Fruit fly (Drosophila melanogaster) whole organism, larva: ENCODE data around the gene CG15382.

Experiments
- noc ChIP-seq: fragments of 200-800 bp; sonication (Bioruptor generic); optimal IDR thresholded peaks from 3 replicates; lab custom pipeline; 2019; ENCODE audit warnings: missing biosample characterization, mild to moderate bottlenecking, missing genetic modification characterization, moderate library complexity

The CG15382 gene

DNA sequence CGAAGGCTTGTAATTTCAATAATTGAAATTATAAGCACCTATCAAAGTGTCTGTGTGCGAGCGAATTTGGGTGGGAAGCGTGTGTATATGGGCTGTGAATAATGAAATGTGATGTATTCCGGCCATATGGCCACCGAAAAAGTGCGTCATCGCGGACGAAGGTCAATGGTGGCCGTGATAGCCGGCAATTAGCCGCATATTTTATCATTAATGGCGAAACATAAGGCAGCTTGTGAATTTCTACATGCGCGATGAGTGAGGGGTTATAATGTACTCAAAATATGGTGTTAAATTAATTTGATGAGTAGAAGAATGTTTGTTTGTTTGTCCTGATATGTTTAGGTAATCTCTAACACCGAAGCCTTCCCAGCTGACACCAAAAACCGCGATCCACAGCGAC lies 35.9 kb downstream of the CG15382 start:
- TF ChIP-seq noc, result no peak

DNA sequence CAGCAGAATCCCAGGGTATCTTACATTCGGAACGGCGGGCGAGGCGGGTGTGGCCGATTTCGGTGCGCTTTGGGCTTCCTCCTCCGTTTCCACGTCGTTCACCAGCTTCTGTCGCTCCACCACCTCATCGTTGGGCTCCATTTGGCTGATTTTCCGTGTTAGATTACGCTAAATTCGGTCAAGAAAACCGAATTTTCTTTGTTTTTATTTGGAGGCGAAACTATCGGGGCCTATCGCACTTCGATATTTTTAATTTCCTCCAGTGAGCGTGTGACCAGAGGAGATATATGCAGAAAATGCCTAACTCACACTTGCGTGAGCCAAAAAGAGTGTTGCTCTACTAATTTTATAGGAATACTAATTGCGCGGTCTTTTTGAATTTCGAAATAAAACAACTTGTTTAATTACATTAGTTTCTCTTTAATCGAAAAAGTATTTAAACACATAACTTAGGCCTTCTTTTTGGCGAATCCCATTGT lies 36.6 kb downstream of the CG15382 start, which contains the start of gene CG10874:
CG10874 (minus strand) TSS at position 264 of the 479 bp plus-strand sequence.
- TF ChIP-seq noc, result no peak

DNA sequence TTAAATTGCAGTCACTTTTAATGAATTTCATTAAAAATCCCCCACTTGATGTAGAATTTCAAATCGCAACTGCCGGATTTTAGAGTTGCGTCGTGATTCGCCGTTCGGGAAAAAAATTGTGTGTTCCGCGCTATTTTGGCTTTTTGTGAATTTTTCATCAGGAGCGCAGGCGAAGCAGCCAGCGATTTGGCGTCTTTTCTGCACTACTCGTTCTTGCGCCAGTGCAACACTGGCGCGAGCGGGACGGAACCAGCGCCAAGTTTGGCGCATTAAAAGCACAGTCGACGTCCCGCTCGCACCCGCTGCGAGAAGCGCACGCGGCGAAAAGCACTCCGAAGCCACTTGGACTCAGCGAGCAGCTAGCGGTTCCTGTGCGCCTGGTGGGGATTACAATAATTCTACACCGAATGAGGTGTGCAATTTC lies 37.8 kb downstream of the CG15382 start:
- TF ChIP-seq noc, result peak; percentile 47

DNA sequence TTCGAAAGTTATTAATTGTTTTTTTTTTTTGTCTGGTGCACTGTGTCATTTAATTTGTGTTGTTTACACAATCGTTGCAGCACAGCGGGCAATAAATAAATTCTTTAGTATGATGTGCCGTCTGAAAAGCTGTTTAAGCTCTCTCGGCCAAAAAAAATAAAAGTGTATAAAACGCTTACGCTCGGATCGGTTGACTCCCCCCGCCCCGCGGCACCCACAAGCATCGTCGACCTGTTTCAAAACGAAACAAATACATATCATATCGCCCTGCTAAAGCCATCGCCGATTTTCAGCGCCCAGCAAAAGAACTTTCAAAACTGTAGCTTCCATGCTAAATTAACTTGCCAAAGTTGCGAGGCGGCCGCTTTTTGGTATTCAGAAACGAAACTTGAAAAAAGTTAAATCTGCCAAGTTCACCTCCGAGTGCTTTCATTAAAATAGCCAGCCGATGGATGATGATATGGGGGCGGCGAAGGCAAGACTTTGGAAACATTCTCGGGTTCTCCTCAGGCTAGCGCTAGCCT lies 38.8 kb downstream of the CG15382 start:
- no peak for TF ChIP-seq noc

DNA sequence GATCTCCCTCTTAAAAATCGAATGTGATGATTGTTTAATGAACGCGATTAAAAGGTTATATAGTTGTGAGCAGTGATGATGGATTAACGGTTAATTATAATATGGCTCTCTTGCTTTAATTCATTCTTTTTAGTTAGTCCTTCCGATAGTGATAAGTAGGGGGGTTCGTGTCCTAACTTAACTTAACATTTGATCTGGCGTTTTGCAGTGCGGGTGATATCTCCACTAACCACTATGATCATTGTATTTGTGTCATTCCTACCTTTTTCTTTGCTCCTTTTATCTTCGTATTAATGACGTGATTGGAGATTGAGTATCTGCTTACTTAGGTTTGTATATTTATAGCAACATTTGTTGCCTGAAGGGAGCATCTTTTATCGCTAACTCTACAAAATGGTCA lies 39.8 kb downstream of the CG15382 start:
- no peak for TF ChIP-seq noc

DNA sequence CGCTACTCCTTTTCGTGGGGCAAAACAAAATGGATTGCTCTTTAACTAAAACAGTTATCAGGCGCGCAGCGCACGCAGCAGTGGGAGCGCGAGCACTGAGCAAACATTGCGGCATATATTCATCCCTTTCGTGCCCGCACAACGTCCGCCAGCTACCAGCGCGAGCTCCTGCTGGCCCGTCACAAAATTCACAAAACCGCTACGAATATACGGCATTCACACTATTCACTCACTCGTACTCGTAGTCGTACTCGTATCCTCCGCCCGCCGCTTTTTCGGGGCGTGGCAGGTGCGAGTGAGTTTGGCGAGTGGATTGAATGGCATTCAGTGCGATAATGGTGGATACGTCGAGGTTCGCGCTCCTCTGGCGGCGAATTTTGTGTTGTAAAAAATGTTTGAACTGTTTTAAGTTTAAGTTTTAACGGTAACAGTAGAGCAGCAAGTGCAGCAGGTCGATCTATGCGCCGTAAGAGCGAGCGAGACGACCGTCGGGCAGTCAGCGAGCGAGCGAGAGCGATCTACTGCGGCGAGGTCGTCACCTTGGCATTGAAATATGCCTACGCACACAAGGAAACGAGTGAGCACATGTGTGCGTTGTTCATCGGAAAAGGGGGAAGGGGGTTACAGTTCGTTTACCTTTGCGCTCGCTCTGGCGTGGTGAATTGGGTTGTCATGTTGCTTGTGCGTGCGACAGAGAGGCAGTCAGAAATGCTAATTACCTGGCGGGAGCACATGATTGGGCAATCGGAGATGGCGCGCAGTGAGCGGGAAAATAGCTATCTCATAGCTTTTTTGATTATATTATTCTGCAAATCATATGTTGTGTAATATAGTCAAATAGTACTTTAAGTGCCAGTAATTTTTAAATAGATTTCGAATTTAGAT lies 41.3 kb downstream of the CG15382 start:
- TF ChIP-seq noc, result peak; percentile 41

DNA sequence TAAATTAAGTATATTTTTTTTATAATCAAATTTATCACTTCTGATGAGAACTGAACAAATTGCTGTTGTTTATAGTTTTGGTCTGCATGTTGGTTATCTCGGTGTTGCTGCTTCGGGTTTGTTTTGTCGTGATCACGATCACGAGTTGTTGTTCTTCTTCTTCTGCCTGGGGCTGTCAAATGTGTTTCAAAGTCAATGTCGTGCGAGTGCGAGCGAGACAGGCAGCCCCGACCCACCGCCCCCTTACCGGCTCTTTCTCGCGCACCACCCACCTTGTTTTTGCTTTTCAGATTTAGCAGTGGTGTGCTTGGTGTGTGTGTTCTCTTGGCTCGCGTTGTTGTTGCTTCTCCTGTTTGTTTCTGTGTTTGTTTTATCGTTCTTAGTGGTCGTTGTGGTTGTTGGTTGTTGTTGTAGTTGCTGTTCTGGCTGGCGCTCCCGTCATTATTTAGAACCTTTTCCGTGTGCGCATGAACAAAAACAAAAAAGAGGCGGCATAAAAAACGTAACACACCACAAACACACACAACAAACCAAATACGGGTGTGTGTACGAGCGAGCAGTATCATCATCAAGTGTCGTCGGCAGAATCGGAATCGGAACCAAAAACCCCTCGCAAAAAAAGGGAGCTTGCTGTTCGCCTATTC lies 42.0 kb downstream of the CG15382 start, which contains the start of gene COX7AL2:
COX7AL2 (minus strand) TSS at position 438 of the 644 bp plus-strand sequence.
- no peak for TF ChIP-seq noc

DNA sequence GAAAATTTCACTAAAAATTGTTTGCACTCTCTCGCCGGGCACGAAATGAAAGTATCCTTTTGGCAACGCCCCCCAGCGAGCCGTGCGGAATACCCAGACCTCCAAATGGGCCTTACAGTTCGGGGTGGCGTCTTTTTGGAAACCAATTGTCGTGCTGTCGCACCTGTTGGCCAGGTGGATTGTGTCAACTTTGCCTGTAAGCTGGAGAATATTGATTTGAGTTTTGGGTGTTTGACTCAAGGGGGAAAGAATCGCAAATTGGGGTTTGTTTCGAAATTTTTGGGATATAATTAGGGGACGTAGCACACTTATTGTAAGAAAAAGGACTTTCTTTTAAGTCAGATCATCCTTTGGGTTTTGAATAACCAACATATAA lies 42.6 kb downstream of the CG15382 start:
- TF ChIP-seq noc, result no peak

DNA sequence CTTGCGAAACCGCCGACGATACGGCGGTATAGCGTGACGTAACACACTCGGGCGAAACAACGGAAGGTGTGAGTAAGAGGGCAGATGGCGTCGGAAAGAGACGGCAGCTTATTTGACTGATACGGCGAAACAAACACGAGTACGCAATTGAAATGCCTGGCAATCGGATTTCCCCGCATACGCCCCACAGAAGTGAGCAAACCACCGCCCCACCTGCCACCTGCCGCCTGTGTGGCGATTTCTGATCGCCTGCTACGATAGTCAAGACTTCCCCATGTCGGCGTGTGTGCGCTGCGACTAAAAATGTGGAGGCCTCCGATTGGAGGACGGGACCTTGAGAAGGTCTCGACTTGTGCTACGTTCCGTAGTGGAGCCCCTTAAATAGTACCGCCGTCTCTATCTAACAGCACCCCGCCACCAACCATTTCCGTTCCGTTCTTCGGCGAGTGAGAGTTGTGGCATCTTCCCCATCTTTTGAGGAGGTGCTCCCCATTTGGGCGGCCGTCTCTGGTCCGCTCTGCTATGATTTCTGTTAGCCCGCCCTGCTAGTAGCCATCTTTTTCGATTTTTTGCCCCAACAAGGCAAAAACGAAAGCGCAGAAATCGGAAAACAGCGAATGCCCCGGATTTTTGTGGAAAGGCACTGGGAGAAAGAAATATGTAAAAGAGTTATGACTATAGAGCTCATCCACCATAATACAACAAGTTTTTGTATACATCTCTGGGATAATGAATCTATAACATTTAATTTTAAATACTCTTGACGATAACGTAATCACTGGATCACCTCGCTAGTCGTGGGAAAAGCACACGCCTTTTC lies 43.3 kb downstream of the CG15382 start:
- TF ChIP-seq noc, result peak; percentile 56

DNA sequence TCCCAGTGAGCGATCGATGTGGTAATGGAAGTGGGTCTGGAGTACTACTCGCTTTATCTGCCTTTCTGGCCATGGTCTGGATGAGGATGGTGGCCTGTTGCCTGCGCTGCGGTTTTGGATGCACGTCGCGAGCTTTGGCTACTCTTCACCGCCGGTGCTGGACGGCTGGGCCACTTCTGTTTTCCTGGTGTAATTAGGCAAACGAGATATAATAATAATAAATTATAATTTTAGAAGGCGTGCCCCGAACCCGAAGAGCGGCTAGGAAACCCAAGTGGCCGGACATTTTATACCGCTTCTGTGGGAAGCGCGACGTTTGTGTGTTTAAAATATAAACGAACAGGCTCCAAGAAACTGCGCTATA lies 43.9 kb downstream of the CG15382 start:
- TF ChIP-seq noc, result no peak

DNA sequence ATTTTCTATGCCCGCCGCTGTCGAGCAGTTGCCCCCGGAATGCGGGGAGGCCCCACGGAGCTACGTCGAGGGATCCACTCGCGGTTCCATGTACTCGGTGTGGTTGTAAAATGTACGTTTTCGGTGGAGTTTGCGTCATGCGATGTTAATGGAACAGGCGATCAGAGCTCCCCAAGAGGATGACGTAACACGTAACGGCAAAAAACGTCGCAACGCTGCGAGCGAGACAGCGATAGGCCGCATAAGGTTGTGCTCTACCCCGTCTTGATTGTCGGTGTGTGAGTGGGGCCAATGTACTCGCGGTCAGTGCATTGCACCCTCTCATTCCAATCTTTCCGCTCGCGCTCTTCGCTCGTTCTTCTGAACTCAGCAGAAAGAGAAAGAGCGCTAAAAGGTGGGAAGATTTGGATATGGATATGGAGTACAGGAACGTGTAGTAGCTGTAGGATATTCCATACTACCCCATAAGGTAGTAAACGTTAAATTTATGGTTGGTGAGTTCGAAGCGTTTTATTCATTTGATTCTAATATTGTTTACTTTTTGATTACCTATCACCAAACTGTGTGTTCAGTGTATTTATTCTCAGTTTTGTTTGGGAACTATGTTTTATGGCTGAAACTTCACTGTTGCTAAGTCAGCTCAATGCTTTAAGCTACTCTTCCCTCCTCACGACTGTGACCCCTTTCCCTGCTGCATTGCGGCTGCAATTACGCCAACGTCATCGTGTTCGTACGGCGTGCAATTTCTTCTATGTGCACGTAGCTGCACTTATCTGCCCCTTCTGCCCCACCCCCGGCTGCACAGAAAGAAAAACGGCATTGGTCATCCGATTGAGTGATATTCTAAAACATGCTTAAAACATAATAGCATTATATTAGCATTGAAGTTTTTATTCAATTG lies 44.8 kb downstream of the CG15382 start:
- no peak for TF ChIP-seq noc

DNA sequence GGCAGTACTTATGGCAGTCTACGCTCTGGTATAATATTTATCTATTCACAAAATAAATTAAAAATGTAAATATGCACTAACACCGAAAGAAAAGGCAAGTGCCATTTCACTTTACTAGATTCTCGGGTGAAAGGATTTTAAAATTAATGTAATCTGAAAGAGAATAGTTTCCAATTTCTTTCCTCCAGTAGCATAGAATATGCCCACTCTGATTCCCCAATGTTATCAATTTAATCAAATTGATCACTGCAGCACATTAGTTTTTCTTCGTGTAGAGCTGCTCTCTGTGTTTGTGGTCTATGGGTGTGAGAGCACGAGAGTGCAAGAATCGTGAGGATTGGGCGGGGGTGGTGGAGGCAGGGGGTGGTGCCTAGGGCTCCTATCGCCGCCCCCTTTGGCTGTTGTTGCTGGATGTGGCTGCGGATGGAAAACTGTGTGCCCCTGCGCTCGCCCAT lies 45.6 kb downstream of the CG15382 start:
- TF ChIP-seq noc, result no peak

DNA sequence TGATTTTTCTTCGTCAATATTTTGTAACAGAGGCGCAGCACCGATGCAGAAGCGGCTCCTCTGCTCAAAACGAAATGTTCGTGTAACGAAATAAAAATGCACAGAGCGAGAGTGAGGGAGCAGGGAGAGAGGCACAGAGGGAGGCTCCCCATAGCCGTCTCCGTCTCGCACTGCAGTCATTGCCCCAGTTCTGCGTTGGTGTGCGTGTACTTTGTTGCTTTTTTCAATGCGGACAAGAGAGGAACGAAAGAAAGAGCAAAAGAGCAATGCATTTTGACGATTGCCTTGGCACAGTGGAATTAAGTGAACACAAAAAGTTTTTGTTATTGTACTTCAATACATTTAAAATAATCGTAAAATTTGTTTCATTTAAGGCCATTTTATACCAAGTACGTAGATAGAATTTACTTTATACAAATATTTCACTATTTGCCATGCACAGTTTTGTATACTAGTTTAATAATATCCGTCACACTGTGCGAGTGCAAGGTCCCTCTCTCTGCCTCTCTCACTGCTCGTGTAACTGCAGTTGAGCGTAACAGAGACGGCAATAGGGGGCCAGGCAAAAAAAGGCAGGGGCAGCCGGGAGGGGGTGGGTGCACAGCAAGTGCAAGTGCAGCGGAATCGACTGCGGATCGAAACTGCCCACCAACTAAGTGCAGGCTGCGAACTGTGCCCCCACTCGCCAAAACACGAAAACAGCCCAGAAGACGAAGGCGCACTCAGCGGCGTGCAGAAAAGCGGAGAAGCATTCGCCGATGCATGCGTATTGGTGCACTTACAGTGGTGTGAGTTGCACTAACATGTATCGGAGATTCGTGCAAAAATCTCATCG lies 46.7 kb downstream of the CG15382 start:
- no peak for TF ChIP-seq noc
